Fruit fly (Drosophila melanogaster) whole organism, embryonic: ENCODE results near the gene CG9839.
A peak's percentile ranks its signal among the peaks of the same experiment; 100 is the strongest.

Experiments
- ATbp ChIP-seq: fragments of 200-800 bp; sonication (Bioruptor generic); optimal IDR thresholded peaks from 2 replicates; lab custom pipeline; 2017; ENCODE audit warnings: missing biosample characterization, mild to moderate bottlenecking, missing genetic modification characterization, missing genetic modification reagents
- B-H2 ChIP-seq: fragments of 200-800 bp; sonication (Bioruptor generic); optimal IDR thresholded peaks from 2 replicates; lab custom pipeline; 2018; ENCODE audit warnings: missing biosample characterization, mild to moderate bottlenecking, missing genetic modification characterization
- CG12104 ChIP-seq: fragments of 200-800 bp; sonication (Bioruptor generic); optimal IDR thresholded peaks from 3 replicates; lab custom pipeline; 2016; ENCODE audit warnings: missing biosample characterization, missing genetic modification characterization
- CG17328 ChIP-seq: fragments of 200-800 bp; sonication (Bioruptor generic); IDR thresholded peaks from 2 replicates; pipeline ENCODE4 v1.3.6; 2022; ENCODE audit warnings: missing biosample characterization, missing genetic modification characterization
- CG17912 ChIP-seq: fragments of 200-800 bp; sonication (Bioruptor generic); optimal IDR thresholded peaks from 2 replicates; lab custom pipeline; 2018; ENCODE audit warnings: missing biosample characterization, mild to moderate bottlenecking, missing genetic modification characterization
- CG18619 ChIP-seq: fragments of 200-800 bp; sonication (Bioruptor generic); optimal IDR thresholded peaks from 3 replicates; lab custom pipeline; 2017; ENCODE audit warnings: missing biosample characterization, mild to moderate bottlenecking, missing genetic modification characterization
- CG2712 ChIP-seq: fragments of 200-800 bp; optimal IDR thresholded peaks from 3 replicates; lab custom pipeline; 2019; ENCODE audit warnings: missing biosample characterization, mild to moderate bottlenecking, missing genetic modification characterization, moderate library complexity
- CG30431 ChIP-seq: fragments of 200-800 bp; sonication (Bioruptor generic); optimal IDR thresholded peaks from 2 replicates; lab custom pipeline; 2017; ENCODE audit warnings: missing biosample characterization, missing genetic modification characterization
- CG3995 ChIP-seq: fragments of 200-800 bp; sonication (Bioruptor generic); optimal IDR thresholded peaks from 3 replicates; lab custom pipeline; 2016; ENCODE audit warnings: missing biosample characterization, missing genetic modification characterization
- CG4282 ChIP-seq: fragments of 200-800 bp; sonication (Bioruptor generic); optimal IDR thresholded peaks from 2 replicates; lab custom pipeline; 2016; ENCODE audit warnings: missing biosample characterization, missing genetic modification characterization
- CG4424 ChIP-seq: fragments of 200-800 bp; sonication (Bioruptor generic); optimal IDR thresholded peaks from 3 replicates; lab custom pipeline; 2016; ENCODE audit warnings: missing biosample characterization, missing genetic modification characterization
- CG6272 ChIP-seq: fragments of 200-800 bp; sonication (Bioruptor generic); IDR thresholded peaks from 2 replicates; pipeline ENCODE4 v1.3.6; 2022; ENCODE audit warnings: missing biosample characterization, missing genetic modification characterization
- CG7357 ChIP-seq: fragments of 200-800 bp; sonication (Bioruptor generic); IDR thresholded peaks from 3 replicates; pipeline ENCODE4 v1.3.6; 2022; ENCODE audit warnings: missing biosample characterization, missing genetic modification characterization
- CG7556 ChIP-seq: fragments of 200-800 bp; sonication (Bioruptor generic); optimal IDR thresholded peaks from 2 replicates; lab custom pipeline; 2017; ENCODE audit warnings: missing biosample characterization, mild to moderate bottlenecking, missing genetic modification characterization
- CG8089 ChIP-seq: fragments of 200-800 bp; sonication (Bioruptor generic); optimal IDR thresholded peaks from 3 replicates; lab custom pipeline; 2016; ENCODE audit warnings: missing biosample characterization, missing genetic modification characterization
- CG9609 ChIP-seq: fragments of 200-800 bp; sonication (Bioruptor generic); optimal IDR thresholded peaks from 3 replicates; lab custom pipeline; 2016; ENCODE audit warnings: missing biosample characterization, missing genetic modification characterization
- Doc3 ChIP-seq: fragments of 200-800 bp; sonication (Bioruptor generic); IDR thresholded peaks from 3 replicates; pipeline ENCODE4 v1.3.6; 2022; ENCODE audit warnings: missing biosample characterization, missing genetic modification characterization; ENCODE audit not compliant: partially characterized antibody
- E2f2 ChIP-seq: fragments of 200-800 bp; sonication (Bioruptor generic); IDR thresholded peaks from 2 replicates; pipeline ENCODE4 v1.3.6; 2022; ENCODE audit warnings: missing biosample characterization, missing genetic modification characterization
- ERR ChIP-seq: fragments of 200-800 bp; sonication (Bioruptor generic); optimal IDR thresholded peaks from 2 replicates; lab custom pipeline; 2016; ENCODE audit warnings: missing biosample characterization, missing genetic modification characterization
- Ets65A ChIP-seq: fragments of 200-800 bp; sonication (Bioruptor generic); peaks from one replicate; lab custom pipeline; 2016; ENCODE audit warnings: missing biosample characterization, missing genetic modification characterization
- Fer3 ChIP-seq: fragments of 200-800 bp; sonication (Bioruptor generic); optimal IDR thresholded peaks from 2 replicates; lab custom pipeline; 2018; ENCODE audit warnings: missing biosample characterization, mild to moderate bottlenecking, missing genetic modification characterization, moderate library complexity
- HLH4C ChIP-seq: fragments of 200-800 bp; sonication (Bioruptor generic); IDR thresholded peaks from 3 replicates; pipeline ENCODE4 v1.3.6; 2022; ENCODE audit warnings: missing biosample characterization, missing genetic modification characterization; ENCODE audit not compliant: partially characterized antibody
- Hmr ChIP-seq: fragments of 200-800 bp; sonication (Bioruptor generic); optimal IDR thresholded peaks from 3 replicates; lab custom pipeline; 2017; ENCODE audit warnings: mild to moderate bottlenecking, missing biosample characterization, missing genetic modification reagents, missing genetic modification characterization
- Lpt ChIP-seq: fragments of >200 bp; optimal IDR thresholded peaks from 2 replicates; lab custom pipeline; 2018; ENCODE audit warnings: missing biosample characterization, missing genetic modification characterization
- Med ChIP-seq: fragments of 200-800 bp; sonication (Bioruptor generic); peaks from one replicate; lab custom pipeline; 2016; ENCODE audit warnings: missing biosample characterization, missing genetic modification characterization, mild to moderate bottlenecking, inconsistent platforms, moderate library complexity
- Myb ChIP-seq: fragments of 200-800 bp; sonication (Bioruptor generic); optimal IDR thresholded peaks from 2 replicates; lab custom pipeline; 2016; ENCODE audit warnings: missing biosample characterization, missing genetic modification characterization
- NFAT ChIP-seq: fragments of 200-800 bp; sonication (Bioruptor generic); IDR thresholded peaks from 2 replicates; pipeline ENCODE4 v1.3.6; 2022; ENCODE audit warnings: missing biosample characterization, missing genetic modification characterization
- NK7.1 ChIP-seq: fragments of 200-800 bp; sonication (Bioruptor generic); optimal IDR thresholded peaks from 3 replicates; lab custom pipeline; 2016; ENCODE audit warnings: missing biosample characterization, missing genetic modification characterization
- NfI ChIP-seq: fragments of 200-800 bp; sonication (Bioruptor generic); optimal IDR thresholded peaks from 3 replicates; lab custom pipeline; 2018; ENCODE audit warnings: missing biosample characterization, mild to moderate bottlenecking, missing genetic modification characterization, moderate library complexity
- PHDP ChIP-seq: fragments of 200-800 bp; sonication (Bioruptor generic); optimal IDR thresholded peaks from 3 replicates; lab custom pipeline; 2018; ENCODE audit warnings: missing biosample characterization, mild to moderate bottlenecking, missing genetic modification characterization, moderate library complexity
- Side ChIP-seq: fragments of 200-800 bp; sonication (Bioruptor generic); optimal IDR thresholded peaks from 2 replicates; lab custom pipeline; 2016; ENCODE audit warnings: missing biosample characterization, missing genetic modification characterization
- Usf ChIP-seq: fragments of 200-800 bp; sonication (Bioruptor generic); optimal IDR thresholded peaks from 2 replicates; lab custom pipeline; 2017; ENCODE audit warnings: missing genotype, missing biosample characterization, missing genetic modification characterization
- caup ChIP-seq: fragments of 200-800 bp; sonication (Bioruptor generic); optimal IDR thresholded peaks from 3 replicates; lab custom pipeline; 2017; ENCODE audit warnings: missing biosample characterization, mild to moderate bottlenecking, missing genetic modification characterization, moderate library complexity; ENCODE audit not compliant: severe bottlenecking
- corto ChIP-seq: fragments of 200-800 bp; sonication (Bioruptor generic); optimal IDR thresholded peaks from 2 replicates; lab custom pipeline; 2016; ENCODE audit warnings: missing biosample characterization, mild to moderate bottlenecking, missing genetic modification characterization, moderate library complexity
- ems ChIP-seq: fragments of 200-800 bp; sonication (Bioruptor generic); optimal IDR thresholded peaks from 3 replicates; lab custom pipeline; 2016; ENCODE audit warnings: missing biosample characterization, missing genetic modification characterization
- exex ChIP-seq: fragments of 200-800 bp; sonication (Bioruptor generic); optimal IDR thresholded peaks from 4 replicates; lab custom pipeline; 2018; ENCODE audit warnings: missing biosample characterization, mild to moderate bottlenecking, missing genetic modification characterization, moderate library complexity
- fd3F ChIP-seq: fragments of 200-800 bp; sonication (Bioruptor generic); optimal IDR thresholded peaks from 2 replicates; lab custom pipeline; 2018; ENCODE audit warnings: missing biosample characterization, mild to moderate bottlenecking, missing genetic modification characterization, moderate library complexity
- fd64A ChIP-seq: fragments of 200-800 bp; sonication (Bioruptor generic); optimal IDR thresholded peaks from 3 replicates; lab custom pipeline; 2018; ENCODE audit warnings: missing biosample characterization, mild to moderate bottlenecking, missing genetic modification characterization
- fu2 ChIP-seq: fragments of 200-800 bp; sonication (Bioruptor generic); optimal IDR thresholded peaks from 2 replicates; lab custom pipeline; 2016; ENCODE audit warnings: missing biosample characterization, missing genetic modification characterization
- jumu ChIP-seq: fragments of 200-800 bp; sonication (Bioruptor generic); optimal IDR thresholded peaks from 3 replicates; lab custom pipeline; 2016; ENCODE audit warnings: missing biosample characterization, missing genetic modification characterization
- ken ChIP-seq: fragments of 200-800 bp; sonication (Bioruptor generic); IDR thresholded peaks from 3 replicates; pipeline ENCODE4 v1.3.6; 2022; ENCODE audit warnings: missing biosample characterization, missing genetic modification characterization
- p53 ChIP-seq: fragments of 200-800 bp; sonication (Bioruptor generic); optimal IDR thresholded peaks from 2 replicates; lab custom pipeline; 2016; ENCODE audit warnings: missing biosample characterization, missing genetic modification characterization
- pan ChIP-seq, 4 experiments: fragments of >200 bp in 3 of 4; fragments of 200-800 bp in 1 of 4; sonication (Bioruptor generic) in 1 of 4; optimal IDR thresholded peaks in 3 of 4; IDR thresholded peaks in 1 of 4; 2 replicates each; pipeline versions ENCODE4 v1.3.6 to Lab custom; 2017 to 2022; ENCODE audit warnings: missing biosample characterization in 2 of 4, missing genetic modification characterization in 2 of 4, mixed read lengths in 1 of 4
- pho ChIP-seq: fragments of 200-800 bp; sonication (Bioruptor generic); optimal IDR thresholded peaks from 2 replicates; lab custom pipeline; 2016; ENCODE audit warnings: missing biosample characterization, missing genetic modification characterization
- salm ChIP-seq: fragments of 200-800 bp; sonication (Bioruptor generic); optimal IDR thresholded peaks from 2 replicates; lab custom pipeline; 2018; ENCODE audit warnings: missing biosample characterization, mild to moderate bottlenecking, missing genetic modification characterization
- slp2 ChIP-seq: fragments of 200-800 bp; sonication (Bioruptor generic); optimal IDR thresholded peaks from 2 replicates; lab custom pipeline; 2016; ENCODE audit warnings: missing biosample characterization, missing genetic modification characterization
- sqz ChIP-seq: fragments of 200-800 bp; sonication (Bioruptor generic); optimal IDR thresholded peaks from 3 replicates; lab custom pipeline; 2018; ENCODE audit warnings: missing biosample characterization, mild to moderate bottlenecking, missing genetic modification characterization
- stc ChIP-seq: fragments of 200-800 bp; sonication (Bioruptor generic); IDR thresholded peaks from 2 replicates; pipeline ENCODE4 v1.3.6; 2022; ENCODE audit warnings: missing biosample characterization, missing genetic modification characterization
- trem ChIP-seq: fragments of 200-800 bp; optimal IDR thresholded peaks from 3 replicates; lab custom pipeline; 2019; ENCODE audit warnings: missing biosample characterization, mild to moderate bottlenecking, missing genetic modification characterization, moderate library complexity
- twi ChIP-seq: fragments of 200-800 bp; optimal IDR thresholded peaks from 2 replicates; lab custom pipeline; 2019; ENCODE audit warnings: missing biosample characterization, mild to moderate bottlenecking, missing genetic modification characterization, moderate library complexity
- zfh2 ChIP-seq: fragments of 200-800 bp; sonication (Bioruptor generic); optimal IDR thresholded peaks from 2 replicates; lab custom pipeline; 2016; ENCODE audit warnings: missing biosample characterization, missing genetic modification characterization

CG9839 gene

dm6 chr3R:8819551-8820057 is 14.0 kb upstream of the CG9839 start (continued):
- TF ChIP-seq Ets65A: no peak
- no peak for TF ChIP-seq CG4424 (GFP tag; lab: Kevin White, UChicago)
- TF ChIP-seq Med: peak; percentile 91
- no peak for TF ChIP-seq Lpt (GFP tag; lab: Kevin White, UChicago)
- peak; percentile 51 for TF ChIP-seq fd64A (GFP tag; lab: Kevin White, UChicago)
- no peak for TF ChIP-seq CG7357 (GFP tag; lab: Robert Waterston, UW)
- TF ChIP-seq CG18619 (GFP tag; lab: Kevin White, UChicago): no peak
- no peak for TF ChIP-seq ken (GFP tag; lab: Robert Waterston, UW)
- TF ChIP-seq CG17328: no peak
- TF ChIP-seq CG6272 (GFP tag; lab: Robert Waterston, UW): no peak
- no peak for TF ChIP-seq pho (GFP tag; lab: Kevin White, UChicago)
- TF ChIP-seq corto (GFP tag; lab: Kevin White, UChicago): no peak
- TF ChIP-seq Usf (GFP tag; lab: Kevin White, UChicago): no peak
- no peak for TF ChIP-seq zfh2
- no peak for TF ChIP-seq salm (tag; lab: Kevin White, UChicago)
- no peak for TF ChIP-seq ERR (GFP tag; lab: Kevin White, UChicago)
- no peak for TF ChIP-seq exex (tag; lab: Kevin White, UChicago)
- TF ChIP-seq CG8089: no peak
- no peak for TF ChIP-seq CG3995 (GFP tag; lab: Kevin White, UChicago)
- TF ChIP-seq fd3F (GFP tag; lab: Kevin White, UChicago): peak; percentile 25
- peak; percentile 12 for TF ChIP-seq fu2 (GFP tag; lab: Kevin White, UChicago)
- no peak for TF ChIP-seq CG2712 (tag; lab: Kevin White, UChicago)
- no peak for TF ChIP-seq Doc3 (GFP tag; lab: Robert Waterston, UW)
- TF ChIP-seq HLH4C: no peak
- TF ChIP-seq trem (tag; lab: Kevin White, UChicago): no peak
- TF ChIP-seq CG30431: no peak
- no peak for TF ChIP-seq NfI (GFP tag; lab: Kevin White, UChicago)
- peak; percentile 53 for TF ChIP-seq stc
- no peak for TF ChIP-seq jumu (GFP tag; lab: Kevin White, UChicago)
- TF ChIP-seq CG9609 (GFP tag; lab: Kevin White, UChicago): no peak
- TF ChIP-seq Side (GFP tag; lab: Kevin White, UChicago): peak; percentile 20
- TF ChIP-seq ems (GFP tag; lab: Kevin White, UChicago): no peak
- TF ChIP-seq CG17912 (GFP tag; lab: Kevin White, UChicago): peak; percentile 22
- peak; percentile 48 for TF ChIP-seq Hmr
- peak; percentile 48 for TF ChIP-seq PHDP (tag; lab: Kevin White, UChicago)
- TF ChIP-seq NFAT: no peak; the same call in 1 of the 2 replicates
- peak; percentile 28 for TF ChIP-seq B-H2
- no peak for TF ChIP-seq slp2 (GFP tag; lab: Kevin White, UChicago)
- TF ChIP-seq p53 (GFP tag; lab: Kevin White, UChicago): no peak
- TF ChIP-seq CG7556 (GFP tag; lab: Kevin White, UChicago): no peak
- peak; percentile 11 for TF ChIP-seq Fer3 (tag; lab: Kevin White, UChicago)
- TF ChIP-seq Myb: peak; percentile 8
- peak; percentile 55 for TF ChIP-seq caup (GFP tag; lab: Kevin White, UChicago)
- no peak for TF ChIP-seq pan (optimal IDR thresholded peaks at IDR 0.05; lab: Kevin White, UChicago)
- no peak for TF ChIP-seq pan (GFP tag; optimal IDR thresholded peaks at IDR 0.05 in 1 of 2, IDR thresholded peaks at IDR 0.05 in 1 of 2)
- TF ChIP-seq NK7.1: peak; percentile 16
- peak; percentile 19; the same call in 1 of the 2 replicates for TF ChIP-seq E2f2 (GFP tag; lab: Robert Waterston, UW)
- TF ChIP-seq ATbp: peak; percentile 14
- peak; percentile 36 for TF ChIP-seq CG4282 (GFP tag; lab: Kevin White, UChicago)
- no peak for TF ChIP-seq CG12104 (GFP tag; lab: Kevin White, UChicago)
- TF ChIP-seq twi (tag; lab: Kevin White, UChicago): no peak
- peak; percentile 55 for TF ChIP-seq sqz (GFP tag; lab: Kevin White, UChicago)
